Fruit fly (Drosophila melanogaster) Kc167 (cell line): ENCODE measurements around the gene Agpat3.

Experiments
- Myc ChIP-seq: fragments of >200 bp; optimal IDR thresholded peaks from 2 replicates; lab custom pipeline; 2017; ENCODE audit warnings: missing external identifiers
- h ChIP-seq: fragments of >200 bp; optimal IDR thresholded peaks from 3 replicates; lab custom pipeline; 2018; ENCODE audit warnings: missing external identifiers
- insv ChIP-seq: fragments of >200 bp; optimal IDR thresholded peaks from 3 replicates; lab custom pipeline; 2018; ENCODE audit warnings: missing external identifiers
- psq ChIP-seq: fragments of >200 bp; optimal IDR thresholded peaks from 2 replicates; lab custom pipeline; 2017; ENCODE audit warnings: missing external identifiers
- ttk ChIP-seq: sonication (Bioruptor generic); optimal IDR thresholded peaks from 2 replicates; lab custom pipeline; 2017; ENCODE audit warnings: missing external identifiers

DNA sequence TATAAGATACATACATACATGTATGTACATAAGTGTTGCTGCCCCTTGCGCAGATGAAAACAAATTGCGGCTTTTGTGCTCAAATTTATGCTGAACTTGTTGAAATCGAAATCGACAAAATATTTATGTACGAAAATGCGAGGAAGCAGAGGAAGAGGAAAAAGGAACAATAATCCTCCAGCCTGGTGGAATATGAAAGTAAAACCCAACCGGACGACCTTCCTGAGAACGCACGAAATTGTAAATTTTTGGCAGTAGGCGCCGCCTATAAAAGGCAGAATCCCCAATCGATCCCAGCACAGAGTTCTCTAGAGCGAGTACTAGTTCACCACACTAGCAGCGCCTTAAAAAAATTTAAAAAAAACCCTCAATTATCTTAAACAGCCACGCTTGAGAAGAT is 21.2 kb downstream of the Agpat3 start, which contains the start of gene Cpr72Eb:
- TF ChIP-seq psq (lab: Kevin White, UChicago) (no peak), h (lab: Kevin White, UChicago) (no peak), ttk (no peak), Myc (lab: Kevin White, UChicago) (no peak), insv (lab: Kevin White, UChicago) (no peak)
